Fruit fly (Drosophila melanogaster): ENCODE data around the gene CG15544.

CG15544 gene

dm6 chr3R:30794564-30795313, 32.9 kb upstream of the CG15544 start (continued):
- TF ChIP-seq Blimp-1 (GFP tag; optimal IDR thresholded peaks at IDR 0.05): peak; percentile 11
- TF ChIP-seq CG16815 (GFP tag; optimal IDR thresholded peaks at IDR 0.05): no peak
- no peak for TF ChIP-seq Neu2 (GFP tag; optimal IDR thresholded peaks at IDR 0.05; ENCODE audit: borderline replicate concordance)
- no peak for TF ChIP-seq gce (GFP tag; IDR thresholded peaks at IDR 0.05)
- TF ChIP-seq CG17829 (tag; optimal IDR thresholded peaks at IDR 0.05): peak; percentile 23
- TF ChIP-seq YL-1 (GFP tag; optimal IDR thresholded peaks at IDR 0.05): no peak
- no peak for TF ChIP-seq zen (tag; optimal IDR thresholded peaks at IDR 0.05)
- no peak for TF ChIP-seq CG18619 (GFP tag; optimal IDR thresholded peaks at IDR 0.05)
- no peak for TF ChIP-seq luna (GFP tag; optimal IDR thresholded peaks at IDR 0.05)
- peak; percentile 59 for TF ChIP-seq Scr (GFP tag; IDR thresholded peaks at IDR 0.05; ENCODE audit: partially characterized antibody)
- no peak for TF ChIP-seq vvl (GFP tag; IDR thresholded peaks at IDR 0.05)
- TF ChIP-seq CG7357 (GFP tag; IDR thresholded peaks at IDR 0.05): no peak
- TF ChIP-seq CG12391 (tag; optimal IDR thresholded peaks at IDR 0.05): no peak
- TF ChIP-seq chinmo (GFP tag; IDR thresholded peaks at IDR 0.05; ENCODE audit: partially characterized antibody): 0 out of 4 replicates have a peak, but pooled peaks have one; percentile 11
- no peak for TF ChIP-seq Mad (GFP tag; optimal IDR thresholded peaks at IDR 0.05)
- no peak for TF ChIP-seq CG34224 (GFP tag; IDR thresholded peaks at IDR 0.05; ENCODE audit: partially characterized antibody)
- TF ChIP-seq CG15073 (GFP tag; optimal IDR thresholded peaks at IDR 0.05): no peak
- TF ChIP-seq emc (GFP tag; optimal IDR thresholded peaks at IDR 0.05): no peak
- no peak for TF ChIP-seq Hmr (GFP tag; optimal IDR thresholded peaks at IDR 0.05)
- peak; percentile 28 for TF ChIP-seq Abd-B (GFP tag; optimal IDR thresholded peaks at IDR 0.05)
- TF ChIP-seq CG16813 (GFP tag; IDR thresholded peaks at IDR 0.05; ENCODE audit: partially characterized antibody): peak; percentile 51; the same call in 2 of the 3 replicates
- TF ChIP-seq Opbp (GFP tag; IDR thresholded peaks at IDR 0.05; ENCODE audit: partially characterized antibody): peak; percentile 33; the same call in 1 of the 3 replicates
- peak; percentile 24; the same call in 1 of the 2 replicates for TF ChIP-seq bbx (GFP tag; IDR thresholded peaks at IDR 0.05; ENCODE audit: partially characterized antibody)
- TF ChIP-seq CG9437 (GFP tag; optimal IDR thresholded peaks at IDR 0.05): no peak
- no peak for TF ChIP-seq Atf6 (GFP tag; IDR thresholded peaks at IDR 0.05)
- TF ChIP-seq CG15601 (tag; optimal IDR thresholded peaks at IDR 0.05): no peak
- no peak for TF ChIP-seq hb (GFP tag; IDR thresholded peaks at IDR 0.05; ENCODE audit: partially characterized antibody)
- 0 out of 2 replicates have a peak, but pooled peaks have one; percentile 10 for TF ChIP-seq bowl (GFP tag; IDR thresholded peaks at IDR 0.05)
- no peak for TF ChIP-seq CG42726 (GFP tag; IDR thresholded peaks at IDR 0.05; ENCODE audit: partially characterized antibody)
- no peak for TF ChIP-seq gsb-n (tag; optimal IDR thresholded peaks at IDR 0.05)
- TF ChIP-seq sr (GFP tag; IDR thresholded peaks at IDR 0.05): no peak
- peak; percentile 7 for TF ChIP-seq CG12219 (GFP tag; optimal IDR thresholded peaks at IDR 0.05)
- no peak for TF ChIP-seq p53 (GFP tag; optimal IDR thresholded peaks at IDR 0.05)
- no peak for TF ChIP-seq MESR4 (GFP tag; optimal IDR thresholded peaks at IDR 0.05)
- TF ChIP-seq dm (GFP tag; optimal IDR thresholded peaks at IDR 0.05): no peak
- TF ChIP-seq sens-2 (GFP tag; IDR thresholded peaks at IDR 0.05): no peak
- peak in 1 of 2 experiments; percentile 9 for TF ChIP-seq Trl (optimal IDR thresholded peaks at IDR 0.05)
- no peak for TF ChIP-seq Trl (GFP tag; optimal IDR thresholded peaks at IDR 0.05)
- no peak for TF ChIP-seq vfl (GFP tag; optimal IDR thresholded peaks at IDR 0.05)
- peak; percentile 96 for TF ChIP-seq zf30C (GFP tag; optimal IDR thresholded peaks at IDR 0.05)
- TF ChIP-seq CG3281 (GFP tag; optimal IDR thresholded peaks at IDR 0.05): no peak
- TF ChIP-seq ERR (GFP tag; optimal IDR thresholded peaks at IDR 0.05): no peak
- TF ChIP-seq Bgb (GFP tag; IDR thresholded peaks at IDR 0.05; ENCODE audit: partially characterized antibody): 0 out of 2 replicates have a peak, but pooled peaks have one; percentile 18
- TF ChIP-seq CG13775 (GFP tag; optimal IDR thresholded peaks at IDR 0.05): no peak
- peak; percentile 45; the same call in 1 of the 2 replicates for TF ChIP-seq CG10321 (GFP tag; IDR thresholded peaks at IDR 0.05)
- TF ChIP-seq CG11560 (tag; IDR thresholded peaks at IDR 0.05): no peak
- TF ChIP-seq CG3163 (GFP tag; optimal IDR thresholded peaks at IDR 0.05): no peak
- TF ChIP-seq prd (optimal IDR thresholded peaks at IDR 0.05): no peak
- TF ChIP-seq prd (GFP tag; IDR thresholded peaks at IDR 0.05): no peak

Measured in whole organism, embryonic.